Worm (Caenorhabditis elegans) whole organism, young adult: Measurements from ENCODE around the gene cnc-10.

Experiments
- hmg-1.2 ChIP-seq: fragments of 200-800 bp; sonication (Bioruptor generic); IDR thresholded peaks from 2 replicates; pipeline ENCODE4 v1.3.6; 2022; ENCODE audit warnings: missing genetic modification reagents, missing genetic modification characterization, missing compliant biosample characterization
- let-607 ChIP-seq, 2 experiments: fragments of 200-800 bp in 1 of 2; sonication (Bioruptor generic) in 1 of 2; sonication (generic microtip) in 1 of 2; optimal IDR thresholded peaks; 2 replicates each; lab custom pipeline; 2016 to 2018; ENCODE audit warnings: mild to moderate bottlenecking in 2 of 2, missing compliant biosample characterization in 2 of 2, missing genetic modification characterization in 2 of 2, moderate library complexity in 2 of 2, missing genotype in 1 of 2
- lin-26 ChIP-seq: fragments of 200-800 bp; sonication (Bioruptor generic); IDR thresholded peaks from 2 replicates; pipeline ENCODE4 v1.3.6; 2022; ENCODE audit warnings: missing genetic modification reagents, missing genetic modification characterization, missing compliant biosample characterization

- no peak for TF ChIP-seq hmg-1.2 (GFP tag; lab: Robert Waterston, UW)
- no peak for TF ChIP-seq let-607 (tag; optimal IDR thresholded peaks at IDR 0.05; lab: Kevin White, UChicago)
- TF ChIP-seq lin-26 (GFP tag; lab: Robert Waterston, UW) = no peak
These were observed 43.0 kb downstream of the cnc-10 start, which contains the start of gene bgal-1 for ce11 chrV:11225981-11226380.
